Worm (Caenorhabditis elegans) whole organism, mixed stage, embryonic: ENCODE results near the gene K11G12.6.

ENCODE experiments used
- bed-3 ChIP-seq: fragments of 200-800 bp; sonication (Bioruptor generic); optimal IDR thresholded peaks from 3 replicates; lab custom pipeline; 2018; ENCODE audit warnings: mild to moderate bottlenecking, missing genetic modification characterization, moderate library complexity, missing compliant biosample characterization
- ces-1 ChIP-seq: fragments of 150-350 bp; optimal IDR thresholded peaks from 2 replicates; lab custom pipeline; 2014; ENCODE audit warnings: missing biosample characterization, missing genetic modification reagents, missing genetic modification characterization
- elt-1 ChIP-seq: sonication (generic microtip); optimal IDR thresholded peaks from 2 replicates; lab custom pipeline; 2017; ENCODE audit warnings: missing genetic modification characterization, mild to moderate bottlenecking, missing compliant biosample characterization, antibody characterized with exemption, moderate library complexity, borderline replicate concordance; ENCODE audit not compliant: insufficient read depth
- elt-3 ChIP-seq: fragments of 150-350 bp; optimal IDR thresholded peaks from 2 replicates; lab custom pipeline; 2014; ENCODE audit warnings: missing biosample characterization, missing genetic modification characterization
- lin-13 ChIP-seq: fragments of 150-350 bp; optimal IDR thresholded peaks from 2 replicates; lab custom pipeline; 2014; ENCODE audit warnings: missing biosample characterization, missing genetic modification characterization
- lsy-2 ChIP-seq: fragments of 150-350 bp; optimal IDR thresholded peaks from 2 replicates; lab custom pipeline; 2014; ENCODE audit warnings: missing biosample characterization, missing genetic modification characterization
- mab-5 ChIP-seq: fragments of 150-350 bp; optimal IDR thresholded peaks from 2 replicates; lab custom pipeline; 2014; ENCODE audit warnings: missing biosample characterization, missing genetic modification characterization
- nhr-237 ChIP-seq: fragments of 150-350 bp; optimal IDR thresholded peaks from 2 replicates; lab custom pipeline; 2014; ENCODE audit warnings: missing biosample characterization, missing genetic modification characterization
- nhr-28 ChIP-seq: fragments of 150-350 bp; optimal IDR thresholded peaks from 2 replicates; lab custom pipeline; 2014; ENCODE audit warnings: missing biosample characterization, missing genetic modification characterization
- snpc-4 ChIP-seq: fragments of 150-350 bp; optimal IDR thresholded peaks from 2 replicates; lab custom pipeline; 2014; ENCODE audit warnings: missing biosample characterization, missing genetic modification characterization
- sptf-1 ChIP-seq: sonication (generic microtip); optimal IDR thresholded peaks from 2 replicates; lab custom pipeline; 2017; ENCODE audit warnings: mild to moderate bottlenecking, missing genetic modification characterization, moderate library complexity, missing compliant biosample characterization
- unc-62 ChIP-seq: fragments of 150-350 bp; optimal IDR thresholded peaks from 2 replicates; lab custom pipeline; 2014; ENCODE audit warnings: missing biosample characterization, missing genetic modification reagents, missing genetic modification characterization
- zip-8 ChIP-seq: fragments of 150-350 bp; optimal IDR thresholded peaks from 2 replicates; lab custom pipeline; 2014; ENCODE audit warnings: missing biosample characterization, missing genetic modification characterization
- ztf-11 ChIP-seq: fragments of 150-350 bp; optimal IDR thresholded peaks from 2 replicates; lab custom pipeline; 2014; ENCODE audit warnings: missing biosample characterization, missing genetic modification characterization

DNA sequence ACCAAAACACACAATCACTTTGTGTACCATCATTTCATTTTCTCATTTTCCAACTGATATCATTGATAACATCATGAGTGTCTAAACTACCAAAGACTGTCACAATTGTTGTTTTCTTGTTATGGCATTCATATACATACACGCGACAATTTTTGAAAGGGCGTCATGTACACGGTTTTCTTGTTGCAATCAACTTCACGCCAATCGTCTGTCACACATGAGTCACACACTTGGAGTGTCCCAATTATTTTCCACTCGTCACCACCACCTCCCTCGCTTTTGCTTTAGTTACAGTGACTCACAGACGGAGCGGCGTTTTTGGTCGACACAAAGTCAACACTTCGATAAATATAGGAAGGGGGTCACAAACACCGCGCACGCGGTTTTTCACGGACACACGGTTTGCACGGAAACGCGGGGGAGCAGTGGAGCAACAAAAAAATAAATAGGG lies 18.5 kb upstream of the K11G12.6 start:
- TF ChIP-seq nhr-28: no peak
- TF ChIP-seq ztf-11 (tag; lab: Kevin White, UChicago): no peak
- no peak for TF ChIP-seq unc-62 (GFP tag; lab: Kevin White, UChicago)
- no peak for TF ChIP-seq elt-3 (tag; lab: Kevin White, UChicago)
- no peak for TF ChIP-seq nhr-237 (tag; lab: Kevin White, UChicago)
- TF ChIP-seq snpc-4 (tag; lab: Kevin White, UChicago): no peak
- TF ChIP-seq lin-13 (tag; lab: Kevin White, UChicago): no peak
- TF ChIP-seq elt-1 (tag; lab: Kevin White, UChicago): no peak
- no peak for TF ChIP-seq lsy-2
- TF ChIP-seq zip-8: no peak
- no peak for TF ChIP-seq ces-1 (GFP tag; lab: Kevin White, UChicago)
- no peak for TF ChIP-seq mab-5 (tag; lab: Kevin White, UChicago)
- TF ChIP-seq bed-3 (GFP tag; lab: Kevin White, UChicago): no peak
- TF ChIP-seq sptf-1: no peak
